Fruit fly (Drosophila melanogaster) whole organism, prepupa: Measurements from ENCODE around the gene pyd.

Experiments
- Blimp-1 ChIP-seq: fragments of 200-800 bp; sonication (Bioruptor generic); optimal IDR thresholded peaks from 3 replicates; lab custom pipeline; 2017; ENCODE audit warnings: missing biosample characterization, missing genetic modification characterization, mild to moderate bottlenecking, moderate library complexity, missing genetic modification reagents
- CG11762 ChIP-seq: fragments of 200-800 bp; sonication (Bioruptor generic); optimal IDR thresholded peaks from 3 replicates; lab custom pipeline; 2016; ENCODE audit warnings: missing biosample characterization, missing genetic modification characterization; ENCODE audit not compliant: insufficient read depth
- CG15336 ChIP-seq: fragments of 200-800 bp; sonication (Bioruptor generic); IDR thresholded peaks from 2 replicates; pipeline ENCODE4 v1.3.6; 2022; ENCODE audit warnings: missing biosample characterization, missing genetic modification characterization
- CG1621 ChIP-seq: fragments of 200-800 bp; sonication (Bioruptor generic); optimal IDR thresholded peaks from 3 replicates; lab custom pipeline; 2018; ENCODE audit warnings: missing biosample characterization, mild to moderate bottlenecking, missing genetic modification characterization
- CG16779 ChIP-seq: fragments of 200-800 bp; sonication (Bioruptor generic); optimal IDR thresholded peaks from 3 replicates; lab custom pipeline; 2017; ENCODE audit warnings: missing biosample characterization, mild to moderate bottlenecking, missing genetic modification characterization
- CG3032 ChIP-seq: fragments of 200-800 bp; optimal IDR thresholded peaks from 2 replicates; lab custom pipeline; 2019; ENCODE audit warnings: missing biosample characterization, mild to moderate bottlenecking, missing genetic modification characterization, moderate library complexity
- CG31627 ChIP-seq: fragments of 200-800 bp; sonication (Bioruptor generic); optimal IDR thresholded peaks from 3 replicates; lab custom pipeline; 2016; ENCODE audit warnings: missing biosample characterization, missing genetic modification characterization
- CG32006 ChIP-seq: fragments of 200-800 bp; sonication (Bioruptor generic); optimal IDR thresholded peaks from 3 replicates; lab custom pipeline; 2017; ENCODE audit warnings: missing biosample characterization, mild to moderate bottlenecking, missing genetic modification characterization
- CG34406 ChIP-seq: fragments of 200-800 bp; sonication (Bioruptor generic); optimal IDR thresholded peaks from 3 replicates; lab custom pipeline; 2016; ENCODE audit warnings: missing biosample characterization, missing genetic modification characterization
- CG4318 ChIP-seq: fragments of 200-800 bp; sonication (Bioruptor generic); optimal IDR thresholded peaks from 3 replicates; lab custom pipeline; 2017; ENCODE audit warnings: missing biosample characterization, mild to moderate bottlenecking, missing genetic modification characterization
- CG6808 ChIP-seq: fragments of 200-800 bp; sonication (Bioruptor generic); optimal IDR thresholded peaks from 3 replicates; lab custom pipeline; 2017; ENCODE audit warnings: missing biosample characterization, missing genetic modification characterization, mild to moderate bottlenecking, moderate library complexity, missing genetic modification reagents
- CG6854 ChIP-seq: fragments of 200-800 bp; sonication (Bioruptor generic); optimal IDR thresholded peaks from 2 replicates; lab custom pipeline; 2017; ENCODE audit warnings: missing biosample characterization, mild to moderate bottlenecking, missing genetic modification characterization
- CG7368 ChIP-seq: fragments of 200-800 bp; sonication (Bioruptor generic); optimal IDR thresholded peaks from 3 replicates; lab custom pipeline; 2016; ENCODE audit warnings: missing biosample characterization, missing genetic modification characterization
- CG8119 ChIP-seq: fragments of 200-800 bp; sonication (Bioruptor generic); IDR thresholded peaks from 3 replicates; pipeline ENCODE4 v1.3.6; 2022; ENCODE audit warnings: missing biosample characterization, missing genetic modification characterization
- CG9139 ChIP-seq: fragments of 200-800 bp; sonication (Bioruptor generic); optimal IDR thresholded peaks from 3 replicates; lab custom pipeline; 2017; ENCODE audit warnings: missing biosample characterization, mild to moderate bottlenecking, missing genetic modification characterization
- Eip75B ChIP-seq: fragments of 200-800 bp; sonication (Bioruptor generic); optimal IDR thresholded peaks from 3 replicates; lab custom pipeline; 2016; ENCODE audit warnings: missing biosample characterization, missing genetic modification characterization
- Eip78C ChIP-seq: fragments of 200-800 bp; sonication (Bioruptor generic); peaks from one replicate; lab custom pipeline; 2016; ENCODE audit warnings: missing biosample characterization, missing genetic modification characterization
- Eip93F ChIP-seq: fragments of 200-800 bp; sonication (Bioruptor generic); optimal IDR thresholded peaks from 2 replicates; lab custom pipeline; 2016; ENCODE audit warnings: missing biosample characterization, mild to moderate bottlenecking, missing genetic modification characterization
- Ets96B ChIP-seq: fragments of 200-800 bp; optimal IDR thresholded peaks from 2 replicates; lab custom pipeline; 2019; ENCODE audit warnings: missing biosample characterization, mild to moderate bottlenecking, missing genetic modification characterization, moderate library complexity
- OdsH ChIP-seq: fragments of 200-800 bp; sonication (Bioruptor generic); optimal IDR thresholded peaks from 3 replicates; lab custom pipeline; 2016; ENCODE audit warnings: missing biosample characterization, missing genetic modification characterization
- Sox14 ChIP-seq: fragments of 200-800 bp; sonication (Bioruptor generic); optimal IDR thresholded peaks from 3 replicates; lab custom pipeline; 2016; ENCODE audit warnings: missing biosample characterization, missing genetic modification characterization
- achi ChIP-seq: fragments of 200-800 bp; sonication (Bioruptor generic); optimal IDR thresholded peaks from 3 replicates; lab custom pipeline; 2016; ENCODE audit warnings: missing biosample characterization, missing genetic modification characterization
- dac ChIP-seq: fragments of 200-800 bp; sonication (Bioruptor generic); optimal IDR thresholded peaks from 2 replicates; lab custom pipeline; 2017; ENCODE audit warnings: missing biosample characterization, mild to moderate bottlenecking, missing genetic modification characterization
- dsx ChIP-seq: fragments of 200-800 bp; optimal IDR thresholded peaks from 3 replicates; lab custom pipeline; 2019; ENCODE audit warnings: missing biosample characterization, mild to moderate bottlenecking, missing genetic modification characterization, moderate library complexity; ENCODE audit not compliant: poor library complexity, severe bottlenecking
- eg ChIP-seq: fragments of 200-800 bp; sonication (Bioruptor generic); IDR thresholded peaks from 3 replicates; pipeline ENCODE4 v1.3.6; 2022; ENCODE audit warnings: missing biosample characterization, missing genetic modification characterization
- esn ChIP-seq: fragments of 200-800 bp; sonication (Bioruptor generic); optimal IDR thresholded peaks from 2 replicates; lab custom pipeline; 2016; ENCODE audit warnings: missing biosample characterization, mild to moderate bottlenecking, missing genetic modification characterization, moderate library complexity
- fd59A ChIP-seq: fragments of 200-800 bp; sonication (Bioruptor generic); optimal IDR thresholded peaks from 2 replicates; lab custom pipeline; 2017; ENCODE audit warnings: missing biosample characterization, mild to moderate bottlenecking, missing genetic modification characterization, missing genetic modification reagents
- fkh ChIP-seq: fragments of 200-800 bp; sonication (Bioruptor generic); optimal IDR thresholded peaks from 3 replicates; lab custom pipeline; 2017; ENCODE audit warnings: missing biosample characterization, mild to moderate bottlenecking, missing genetic modification characterization, moderate library complexity
- salr ChIP-seq, 2 experiments: fragments of 200-800 bp; sonication (Bioruptor generic); optimal IDR thresholded peaks; 3 replicates each; lab custom pipeline; 2016 to 2018; ENCODE audit warnings: missing biosample characterization in 2 of 2, missing genetic modification characterization in 2 of 2, mild to moderate bottlenecking in 1 of 2
- spab ChIP-seq: fragments of 200-800 bp; sonication (Bioruptor generic); optimal IDR thresholded peaks from 2 replicates; lab custom pipeline; 2017; ENCODE audit warnings: missing biosample characterization, mild to moderate bottlenecking, missing genetic modification characterization, missing genetic modification reagents
- ss ChIP-seq, 2 experiments: fragments of 200-800 bp; sonication (Bioruptor generic); optimal IDR thresholded peaks; 2 replicates in 1 of 2; 3 replicates in 1 of 2; lab custom pipeline; 2017 to 2018; ENCODE audit warnings: mild to moderate bottlenecking in 2 of 2, missing biosample characterization in 2 of 2, missing genetic modification characterization in 2 of 2, moderate library complexity in 1 of 2
- svp ChIP-seq: fragments of 200-800 bp; sonication (Bioruptor generic); peaks from one replicate; lab custom pipeline; 2016; ENCODE audit warnings: missing biosample characterization, missing genetic modification characterization
- vri ChIP-seq: fragments of 200-800 bp; sonication (Bioruptor generic); optimal IDR thresholded peaks from 3 replicates; lab custom pipeline; 2016; ENCODE audit warnings: missing biosample characterization, mild to moderate bottlenecking, missing genetic modification characterization

Gene pyd

dm6 chr3R:8939750-8940149 is 8.1 kb upstream of the pyd start (continued):
- no peak for TF ChIP-seq Sox14 (GFP tag; lab: Kevin White, UChicago)
- TF ChIP-seq esn (GFP tag; lab: Kevin White, UChicago) = no peak
- peak; percentile 25 to 48 for TF ChIP-seq salr (GFP tag; optimal IDR thresholded peaks at IDR 0.05; lab: Kevin White, UChicago)
- peak; percentile 60 for TF ChIP-seq CG1621 (tag; lab: Kevin White, UChicago)
- TF ChIP-seq eg (GFP tag; lab: Robert Waterston, UW) = peak; percentile 55; the same call in 1 of the 3 replicates
- no peak for TF ChIP-seq OdsH (GFP tag; lab: Kevin White, UChicago)
- no peak for TF ChIP-seq fd59A (GFP tag; lab: Kevin White, UChicago)
- TF ChIP-seq Ets96B (tag; lab: Kevin White, UChicago) = peak; percentile 30
- TF ChIP-seq vri (GFP tag; lab: Kevin White, UChicago) = no peak
- TF ChIP-seq CG4318 = no peak
- peak; percentile 83 for TF ChIP-seq CG16779 (tag; lab: Kevin White, UChicago)
- TF ChIP-seq CG32006 (GFP tag; lab: Kevin White, UChicago) = no peak
- TF ChIP-seq Eip93F (GFP tag; lab: Kevin White, UChicago) = peak; percentile 28
- no peak for TF ChIP-seq CG31627
- TF ChIP-seq CG6808 (GFP tag; lab: Kevin White, UChicago) = peak; percentile 81
- peak; percentile 82 for TF ChIP-seq CG9139 (GFP tag; lab: Kevin White, UChicago)

dm6 chr3R:8938494-8939404 is 7.1 kb upstream of the pyd start, which contains the start of gene ScsbetaA:
Gene ScsbetaA (plus strand): TSS chr3R:8938724.
- TF ChIP-seq spab (GFP tag; lab: Kevin White, UChicago) (no peak), Sox14 (GFP tag; lab: Kevin White, UChicago) (peak; percentile 6), CG6854 (GFP tag; lab: Kevin White, UChicago) (no peak), CG3032 (tag; lab: Kevin White, UChicago) (peak; percentile 13), dac (GFP tag; lab: Kevin White, UChicago) (no peak), ss (GFP tag; optimal IDR thresholded peaks at IDR 0.05; lab: Kevin White, UChicago) (peak; percentile 20 to 31), CG7368 (no peak), achi (GFP tag; lab: Kevin White, UChicago) (no peak), Ets96B (tag; lab: Kevin White, UChicago) (no peak), CG16779 (tag; lab: Kevin White, UChicago) (peak; percentile 42), svp (GFP tag; lab: Kevin White, UChicago) (peak; percentile 76), CG34406 (GFP tag; lab: Kevin White, UChicago) (peak; percentile 1), CG9139 (GFP tag; lab: Kevin White, UChicago) (peak; percentile 30), CG11762 (GFP tag; lab: Kevin White, UChicago) (no peak), dsx (GFP tag; lab: Kevin White, UChicago) (peak; percentile 52), Blimp-1 (GFP tag; lab: Kevin White, UChicago) (peak; percentile 75), CG8119 (GFP tag; lab: Robert Waterston, UW) (peak; percentile 27; the same call in 1 of the 3 replicates), Eip78C (GFP tag; lab: Kevin White, UChicago) (peak; percentile 36), vri (GFP tag; lab: Kevin White, UChicago) (peak; percentile 96), esn (GFP tag; lab: Kevin White, UChicago) (peak; percentile 5), CG15336 (GFP tag; lab: Robert Waterston, UW) (0 out of 2 replicates have a peak, but pooled peaks have one; percentile 9), CG6808 (GFP tag; lab: Kevin White, UChicago) (peak; percentile 35), Eip75B (peak; percentile 5), fkh (peak; percentile 36), salr (GFP tag; optimal IDR thresholded peaks at IDR 0.05; lab: Kevin White, UChicago) (no peak)

dm6 chr3R:8934930-8935329 is 3.2 kb upstream of the pyd start, which contains the start of gene osk:
Gene osk (plus strand): TSS chr3R:8935126.
- TF ChIP-seq dsx (GFP tag; lab: Kevin White, UChicago) (no peak), OdsH (GFP tag; lab: Kevin White, UChicago) (no peak)
